Worm (Caenorhabditis elegans): ENCODE results near the gene pbs-6.

Gene pbs-6

DNA sequence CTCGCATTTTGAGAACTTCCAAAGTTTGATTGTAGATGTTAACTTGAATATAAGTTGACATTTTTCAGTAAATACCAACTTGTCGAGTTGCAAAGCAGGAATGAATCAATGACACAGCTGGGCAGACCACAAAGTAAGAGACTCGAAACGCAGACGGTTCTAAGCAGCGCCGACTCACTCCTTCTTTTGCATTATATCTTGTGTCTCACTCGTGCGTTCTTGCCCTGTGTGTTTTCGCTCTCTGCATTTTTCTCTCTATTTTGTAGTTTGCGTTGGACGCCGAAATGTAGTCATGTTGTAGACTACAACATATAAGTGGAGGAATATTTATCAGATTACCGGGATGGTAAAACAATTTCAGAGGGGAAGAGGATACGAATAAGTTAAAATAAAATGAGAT lies 1.1 kb downstream of the pbs-6 start, which contains the start of gene C02F5.12:
C02F5.12 (minus strand) TSS at position 221 of the 400 bp plus-strand sequence.
- TF ChIP-seq ceh-30 (tag; optimal IDR thresholded peaks at IDR 0.05) (peak; percentile 100), unc-3 (GFP tag; conservative IDR thresholded peaks at IDR 0.05) (no peak), unc-3 (tag; optimal IDR thresholded peaks at IDR 0.05) (no peak), hlh-30 (tag; optimal IDR thresholded peaks at IDR 0.05; ENCODE audit: insufficient read depth) (peak; percentile 31), nhr-232 (tag; optimal IDR thresholded peaks at IDR 0.05) (peak; percentile 7)

DNA sequence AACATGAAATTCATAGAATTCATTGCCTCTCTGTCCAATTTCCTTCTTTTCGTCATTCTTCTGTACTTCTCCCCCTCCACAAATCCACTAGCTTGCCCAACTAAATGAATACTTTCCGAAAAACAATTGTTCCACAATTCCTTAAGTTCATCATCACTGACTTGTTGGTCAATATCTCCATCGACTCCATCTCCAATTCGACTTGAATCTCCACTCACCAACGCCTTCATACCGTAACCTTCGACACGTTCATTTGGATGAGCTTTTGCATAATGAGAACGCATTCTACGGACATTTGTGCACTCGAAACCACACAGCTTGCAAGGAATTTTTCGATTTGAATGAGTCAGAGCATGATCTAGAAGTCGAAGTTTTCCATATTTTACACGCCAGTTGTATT lies 2.9 kb downstream of the pbs-6 start:
- TF ChIP-seq C08G9.2 (tag; optimal IDR thresholded peaks at IDR 0.05) = no peak
- TF ChIP-seq pqm-1 (tag; optimal IDR thresholded peaks at IDR 0.05) = no peak
- TF ChIP-seq rnt-1 (tag; optimal IDR thresholded peaks at IDR 0.05) = no peak
- TF ChIP-seq fkh-10 (GFP tag; optimal IDR thresholded peaks at IDR 0.05) = no peak
- no peak for TF ChIP-seq hlh-6 (tag; optimal IDR thresholded peaks at IDR 0.05)
- TF ChIP-seq dmd-4 (tag; optimal IDR thresholded peaks at IDR 0.05; ENCODE audit: borderline replicate concordance) = no peak
- TF ChIP-seq madf-2 (tag; optimal IDR thresholded peaks at IDR 0.05) = no peak
- TF ChIP-seq K09A11.1 (tag; optimal IDR thresholded peaks at IDR 0.05; ENCODE audit: insufficient read depth) = no peak
- no peak for TF ChIP-seq elt-4 (tag; optimal IDR thresholded peaks at IDR 0.05)
- TF ChIP-seq unc-42 (tag; optimal IDR thresholded peaks at IDR 0.05) = no peak
- no peak for TF ChIP-seq tbx-7 (tag; optimal IDR thresholded peaks at IDR 0.05)

DNA sequence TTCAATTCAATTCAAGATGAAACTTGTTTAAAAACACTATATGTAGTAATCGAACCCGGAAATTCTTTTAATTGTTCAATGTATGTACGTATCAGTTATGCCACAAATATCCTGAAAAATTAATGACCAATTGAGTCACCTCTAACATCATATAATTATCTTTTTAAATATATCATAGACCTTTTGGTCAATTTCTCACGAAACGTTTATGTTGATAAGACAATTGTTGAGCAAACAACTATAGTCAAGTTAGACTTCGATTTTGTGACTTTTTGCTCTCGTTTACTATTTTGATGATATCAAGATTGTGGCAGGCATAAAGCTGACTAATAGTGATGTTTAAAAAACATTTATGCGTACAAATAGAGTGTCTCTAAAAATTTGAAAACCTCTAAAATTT lies 3.6 kb downstream of the pbs-6 start:
- TF ChIP-seq hlh-6 (tag; optimal IDR thresholded peaks at IDR 0.05) = no peak
- TF ChIP-seq elt-2 (tag; optimal IDR thresholded peaks at IDR 0.05) = peak; percentile 24

DNA sequence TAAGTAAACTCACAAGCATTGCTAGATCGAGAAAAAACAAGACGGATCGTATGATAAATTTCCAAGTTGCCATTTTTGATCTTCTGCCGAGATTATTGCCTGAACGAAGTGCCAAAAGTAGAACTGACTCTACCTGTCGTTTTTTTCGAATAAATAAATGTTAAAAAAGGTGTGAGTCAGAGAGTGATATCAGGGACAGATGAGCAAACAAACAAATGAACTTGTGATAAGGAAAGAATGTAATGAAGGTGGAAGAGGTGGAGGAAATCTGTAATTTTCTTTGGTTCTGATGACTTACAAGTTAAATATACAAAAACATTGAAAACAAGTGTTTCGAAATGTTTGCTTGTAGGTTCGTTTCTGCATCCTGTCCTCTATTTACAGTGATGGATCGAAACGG lies 4.6 kb downstream of the pbs-6 start, which contains the start of gene tsp-1:
tsp-1 (minus strand) TSS at position 99 of the 400 bp plus-strand sequence.
- TF ChIP-seq madf-2 (tag; optimal IDR thresholded peaks at IDR 0.05) = no peak
- no peak for TF ChIP-seq hlh-13 (GFP tag; optimal IDR thresholded peaks at IDR 0.05)
- peak; percentile 24 for TF ChIP-seq elt-2 (tag; optimal IDR thresholded peaks at IDR 0.05)
- TF ChIP-seq K09A11.1 (tag; optimal IDR thresholded peaks at IDR 0.05; ENCODE audit: insufficient read depth) = no peak

DNA sequence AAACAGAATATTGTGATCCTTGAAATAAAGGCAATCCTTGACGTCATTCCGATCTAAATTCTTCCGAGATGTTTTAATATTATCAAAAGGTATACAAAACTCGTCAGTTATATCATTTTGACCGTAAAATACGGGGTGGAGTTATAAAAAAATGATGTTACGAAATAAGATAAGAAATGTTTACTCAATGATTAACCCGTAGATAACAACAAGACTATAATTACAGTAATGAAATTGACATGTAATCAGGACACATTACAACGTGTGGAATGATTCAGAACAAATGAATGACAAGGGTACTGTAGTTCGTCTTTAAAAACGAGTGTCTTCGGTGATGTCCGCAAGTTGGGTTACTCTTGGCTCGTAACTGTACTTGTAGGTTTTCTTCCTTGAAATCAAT lies 6.1 kb downstream of the pbs-6 start, which contains the start of gene tsp-2:
tsp-2 (minus strand) TSS at position 109 of the 400 bp plus-strand sequence.
- no peak for TF ChIP-seq ceh-48 (tag; optimal IDR thresholded peaks at IDR 0.05)
- TF ChIP-seq elt-2 (tag; optimal IDR thresholded peaks at IDR 0.05) = peak; percentile 71
- TF ChIP-seq dve-1 (tag; optimal IDR thresholded peaks at IDR 0.05) = no peak
- no peak for TF ChIP-seq pros-1 (tag; optimal IDR thresholded peaks at IDR 0.05)

DNA sequence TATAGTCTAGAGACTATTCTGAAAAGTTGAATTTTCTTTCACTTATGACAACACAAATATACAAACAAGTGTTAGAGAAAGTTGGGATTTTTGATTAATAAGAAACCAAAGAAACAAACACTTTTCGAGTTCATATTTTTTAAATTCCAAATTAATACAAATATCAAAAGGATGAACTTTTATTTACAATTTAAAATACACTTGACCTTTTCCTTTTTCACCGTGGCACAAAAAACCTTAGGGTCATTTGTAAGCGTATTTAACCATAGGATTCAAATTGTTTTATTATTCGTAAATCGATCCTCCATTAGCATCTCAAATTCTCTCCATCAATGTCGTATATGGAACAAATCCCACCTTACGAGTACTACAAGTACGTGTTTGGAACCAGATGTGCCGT lies 8.0 kb downstream of the pbs-6 start, which contains the start of gene C02F5.5:
C02F5.5 (plus strand) TSS at position 301 of the 400 bp plus-strand sequence.
- TF ChIP-seq dmd-4 (tag; optimal IDR thresholded peaks at IDR 0.05; ENCODE audit: borderline replicate concordance) = no peak
- no peak for TF ChIP-seq ceh-14 (tag; optimal IDR thresholded peaks at IDR 0.05)
- TF ChIP-seq nfya-1 (tag; optimal IDR thresholded peaks at IDR 0.05) = no peak
- no peak for TF ChIP-seq ceh-34 (tag; optimal IDR thresholded peaks at IDR 0.05)
- TF ChIP-seq T23F11.4 (GFP tag; optimal IDR thresholded peaks at IDR 0.05) = no peak
- no peak for TF ChIP-seq elt-2 (tag; optimal IDR thresholded peaks at IDR 0.05)
- no peak for TF ChIP-seq ceh-30 (tag; optimal IDR thresholded peaks at IDR 0.05)

DNA sequence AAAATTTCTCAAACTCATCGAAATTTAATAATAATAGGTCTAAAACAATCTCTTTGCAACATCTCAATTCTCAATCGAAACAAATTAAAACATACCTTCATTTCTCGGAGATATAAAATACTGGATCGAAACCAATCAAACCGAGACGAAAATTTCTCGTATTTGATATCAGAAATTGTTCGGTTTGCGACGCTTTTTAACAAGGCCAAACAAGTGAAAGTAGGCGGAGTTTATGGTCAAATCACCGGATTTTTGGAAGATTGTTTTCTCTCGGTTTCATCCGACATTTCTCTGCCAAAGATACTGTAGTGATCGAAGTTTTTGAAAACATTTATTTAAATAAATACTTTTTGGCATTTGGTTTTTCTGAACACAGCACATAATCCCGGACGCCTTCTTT lies 8.5 kb downstream of the pbs-6 start, which contains the start of gene C02F5.14:
C02F5.14 (minus strand) TSS at position 157 of the 400 bp plus-strand sequence.
- TF ChIP-seq K02D7.2 (tag; optimal IDR thresholded peaks at IDR 0.05) (no peak), lin-11 (tag; optimal IDR thresholded peaks at IDR 0.05) (no peak), ceh-34 (tag; optimal IDR thresholded peaks at IDR 0.05) (no peak), rnt-1 (tag; optimal IDR thresholded peaks at IDR 0.05) (no peak)

Data from whole organism, late embryonic.